Fruit fly (Drosophila melanogaster): ENCODE measurements around the gene CG4496.
A peak's percentile ranks its signal among the peaks of the same experiment; 100 is the strongest.

CG4496 gene

dm6 chr2L:7217931-7218330, 28.1 kb upstream of the CG4496 start:
- TF ChIP-seq wor (GFP tag; IDR thresholded peaks at IDR 0.05) (no peak), CG14710 (tag; optimal IDR thresholded peaks at IDR 0.05) (no peak), CG9932 (GFP tag; IDR thresholded peaks at IDR 0.05) (no peak), Doc2 (GFP tag; IDR thresholded peaks at IDR 0.05) (no peak), hbn (GFP tag; IDR thresholded peaks at IDR 0.05; ENCODE audit: partially characterized antibody) (no peak), CG13894 (tag; optimal IDR thresholded peaks at IDR 0.05) (peak; percentile 8), NK7.1 (GFP tag; optimal IDR thresholded peaks at IDR 0.05) (no peak), CG8290 (GFP tag; optimal IDR thresholded peaks at IDR 0.05) (no peak), CG8290 (tag; optimal IDR thresholded peaks at IDR 0.05) (peak in 1 of 2 experiments; percentile 21), dpn (GFP tag; optimal IDR thresholded peaks at IDR 0.05) (no peak), salm (tag; optimal IDR thresholded peaks at IDR 0.05) (no peak), zen2 (GFP tag; IDR thresholded peaks at IDR 0.05; ENCODE audit: partially characterized antibody) (no peak), CG18764 (GFP tag; optimal IDR thresholded peaks at IDR 0.05) (no peak), Med (GFP tag) (peak; percentile 52), p53 (GFP tag; optimal IDR thresholded peaks at IDR 0.05) (no peak), bbx (GFP tag; IDR thresholded peaks at IDR 0.05; ENCODE audit: partially characterized antibody) (no peak), grn (GFP tag; optimal IDR thresholded peaks at IDR 0.05) (peak; percentile 44), exex (tag; optimal IDR thresholded peaks at IDR 0.05) (peak; percentile 98), Hmr (GFP tag; optimal IDR thresholded peaks at IDR 0.05) (no peak), chm (GFP tag; IDR thresholded peaks at IDR 0.05) (no peak), bcd (GFP tag; optimal IDR thresholded peaks at IDR 0.05) (no peak), cad (GFP tag; optimal IDR thresholded peaks at IDR 0.05) (peak; percentile 25), hkb (optimal IDR thresholded peaks at IDR 0.05) (no peak), hkb (GFP tag; IDR thresholded peaks at IDR 0.05) (no peak), Myb (GFP tag; optimal IDR thresholded peaks at IDR 0.05) (no peak), CG11456 (GFP tag; IDR thresholded peaks at IDR 0.05) (no peak), Mrtf (GFP tag; IDR thresholded peaks at IDR 0.05) (no peak), CG10979 (tag; optimal IDR thresholded peaks at IDR 0.05) (no peak), Fer1 (GFP tag; optimal IDR thresholded peaks at IDR 0.05) (no peak), Elba2 (GFP tag; optimal IDR thresholded peaks at IDR 0.05) (no peak), CG32532 (GFP tag; IDR thresholded peaks at IDR 0.05) (peak; percentile 28; the same call in 1 of the 2 replicates), CG32767 (GFP tag; IDR thresholded peaks at IDR 0.05) (no peak), sd (tag; optimal IDR thresholded peaks at IDR 0.05) (peak; percentile 90), sug (tag; optimal IDR thresholded peaks at IDR 0.05) (peak; percentile 98), MTF-1 (GFP tag; optimal IDR thresholded peaks at IDR 0.05; ENCODE audit: borderline replicate concordance) (no peak), CG12071 (GFP tag; optimal IDR thresholded peaks at IDR 0.05) (no peak), CG11696 (GFP tag; IDR thresholded peaks at IDR 0.05) (no peak), CG13287 (GFP tag; IDR thresholded peaks at IDR 0.05; ENCODE audit: partially characterized antibody) (no peak), CG16779 (GFP tag; IDR thresholded peaks at IDR 0.05) (no peak), CG4617 (GFP tag; optimal IDR thresholded peaks at IDR 0.05; ENCODE audit: borderline replicate concordance) (no peak), fu2 (GFP tag; optimal IDR thresholded peaks at IDR 0.05) (no peak), klu (GFP tag; IDR thresholded peaks at IDR 0.05) (no peak), zfh2 (GFP tag; optimal IDR thresholded peaks at IDR 0.05) (no peak), gt (GFP tag; IDR thresholded peaks at IDR 0.05) (no peak), CG10543 (GFP tag; optimal IDR thresholded peaks at IDR 0.05) (peak; percentile 21), Hr3 (GFP tag; optimal IDR thresholded peaks at IDR 0.05) (no peak), CG12942 (GFP tag; optimal IDR thresholded peaks at IDR 0.05) (no peak), CG13296 (GFP tag; optimal IDR thresholded peaks at IDR 0.05) (peak; percentile 25), CG7372 (GFP tag; IDR thresholded peaks at IDR 0.05) (no peak), CG11398 (GFP tag; optimal IDR thresholded peaks at IDR 0.05) (no peak), MBD-R2 (GFP tag; IDR thresholded peaks at IDR 0.05) (no peak), BtbVII (GFP tag; optimal IDR thresholded peaks at IDR 0.05) (no peak), Scr (GFP tag; IDR thresholded peaks at IDR 0.05; ENCODE audit: partially characterized antibody) (no peak)

All from whole organism, embryonic.